Fruit fly (Drosophila melanogaster): ENCODE measurements around the gene Dnz1.

DNA sequence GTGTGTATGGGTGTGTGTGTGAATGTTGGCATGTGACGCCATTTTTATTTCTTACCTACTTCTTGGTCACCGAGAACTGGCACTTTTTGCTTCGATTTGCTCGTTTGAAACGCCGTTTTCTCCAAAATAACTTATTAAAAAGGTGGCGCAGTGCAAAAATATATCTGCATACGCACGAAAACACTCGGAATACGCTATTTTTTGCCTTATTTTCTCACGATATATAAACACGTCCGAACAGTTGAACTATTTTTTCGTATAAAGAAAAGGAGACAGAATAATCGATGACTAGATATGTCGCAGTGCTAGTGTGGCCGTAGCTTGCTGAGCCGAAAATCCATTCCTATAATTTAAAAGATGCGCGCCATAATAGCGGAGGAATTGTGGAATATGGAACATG is 14.1 kb downstream of the Dnz1 start, which contains the start of gene CG6700:
- TF ChIP-seq knrl (GFP tag; IDR thresholded peaks at IDR 0.05; ENCODE audit: partially characterized antibody) (no peak), CG9876 (GFP tag; optimal IDR thresholded peaks at IDR 0.05) (no peak), br (optimal IDR thresholded peaks at IDR 0.05) (no peak), dmrt11E (tag; optimal IDR thresholded peaks at IDR 0.05) (no peak), Adf1 (GFP tag; IDR thresholded peaks at IDR 0.05) (no peak), CG2199 (GFP tag; IDR thresholded peaks at IDR 0.05) (no peak), B-H2 (GFP tag; optimal IDR thresholded peaks at IDR 0.05) (no peak), lmd (GFP tag; IDR thresholded peaks at IDR 0.05) (no peak)
